Worm (Caenorhabditis elegans) whole organism, L4 larva: Measurements from ENCODE around the gene F59E11.5.

ENCODE experiments used
- ceh-82 ChIP-seq: sonication (generic microtip); optimal IDR thresholded peaks from 2 replicates; lab custom pipeline; 2017; ENCODE audit warnings: missing biosample characterization, missing genetic modification characterization
- mdl-1 ChIP-seq, 2 experiments: fragments of 150-350 bp in 1 of 2; sonication (generic microtip) in 1 of 2; optimal IDR thresholded peaks; 2 replicates each; lab custom pipeline; 2014 to 2017; ENCODE audit warnings: missing biosample characterization in 2 of 2, missing genetic modification characterization in 2 of 2
- nhr-25 ChIP-seq: sonication (generic microtip); optimal IDR thresholded peaks from 2 replicates; lab custom pipeline; 2017; ENCODE audit warnings: missing genetic modification characterization, mild to moderate bottlenecking, missing compliant biosample characterization, antibody characterized with exemption, moderate library complexity, borderline replicate concordance; ENCODE audit not compliant: insufficient read depth
- nhr-77 ChIP-seq: fragments of 150-350 bp; optimal IDR thresholded peaks from 2 replicates; lab custom pipeline; 2014; ENCODE audit warnings: missing biosample characterization, missing genetic modification characterization
- zag-1 ChIP-seq: fragments of 150-350 bp; optimal IDR thresholded peaks from 2 replicates; lab custom pipeline; 2014; ENCODE audit warnings: missing biosample characterization, missing genetic modification characterization
- ztf-11 ChIP-seq: fragments of 150-350 bp; optimal IDR thresholded peaks from 2 replicates; lab custom pipeline; 2014; ENCODE audit warnings: missing biosample characterization, missing genetic modification characterization

DNA sequence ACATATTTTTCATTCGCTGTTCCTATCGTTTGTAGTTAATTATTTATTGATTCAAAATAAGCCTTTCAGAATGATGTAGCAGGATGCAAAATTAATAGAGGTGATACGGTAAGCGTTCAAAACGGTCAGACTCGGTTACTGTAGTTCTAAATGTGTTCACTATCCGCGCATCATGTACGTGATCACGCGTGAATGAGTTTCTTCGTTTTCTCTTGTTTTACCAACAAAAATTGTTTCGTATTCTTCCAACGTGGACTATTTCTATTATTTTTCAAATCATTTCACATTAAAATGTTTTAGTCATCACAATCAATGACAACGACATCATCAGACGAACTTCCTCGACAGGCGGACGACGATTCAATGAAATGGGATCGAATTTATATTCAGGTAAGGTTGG, 47.4 kb upstream of the F59E11.5 start, which contains the start of gene gck-1:
- no peak for TF ChIP-seq nhr-25
- no peak for TF ChIP-seq nhr-77 (tag; lab: Kevin White, UChicago)
- no peak for TF ChIP-seq zag-1
- TF ChIP-seq ceh-82 (tag; lab: Kevin White, UChicago): no peak
- no peak for TF ChIP-seq ztf-11 (tag; lab: Kevin White, UChicago)
- no peak for TF ChIP-seq mdl-1 (tag; optimal IDR thresholded peaks at IDR 0.05; lab: Kevin White, UChicago)
